Worm (Caenorhabditis elegans) whole organism, midembryonic: Measurements from ENCODE around the gene K10B3.5.
A peak's percentile ranks its signal among the peaks of the same experiment; 100 is the strongest.

ENCODE experiments used
- T22C8.4 ChIP-seq: fragments of 200-800 bp; sonication (Bioruptor generic); IDR thresholded peaks from 2 replicates; pipeline ENCODE4 v1.3.6; 2022; ENCODE audit warnings: missing genetic modification characterization, missing compliant biosample characterization
- cog-1 ChIP-seq: sonication (generic microtip); optimal IDR thresholded peaks from 2 replicates; lab custom pipeline; 2016; ENCODE audit warnings: missing genetic modification characterization, missing compliant biosample characterization
- flt-1 ChIP-seq: fragments of 200-800 bp; sonication (Bioruptor generic); IDR thresholded peaks from 2 replicates; pipeline ENCODE4 v1.3.6; 2022; ENCODE audit warnings: missing genetic modification characterization, missing compliant biosample characterization
- klf-2 ChIP-seq: fragments of 200-800 bp; sonication (Bioruptor generic); conservative IDR thresholded peaks from 2 replicates; pipeline ENCODE4 v1.3.6; 2022; ENCODE audit warnings: missing genetic modification reagents, missing genetic modification characterization, missing compliant biosample characterization
- med-1 ChIP-seq: sonication (generic microtip); optimal IDR thresholded peaks from 2 replicates; lab custom pipeline; 2017; ENCODE audit warnings: missing genetic modification characterization, mild to moderate bottlenecking, missing compliant biosample characterization, antibody characterized with exemption, missing genetic modification reagents; ENCODE audit not compliant: insufficient read depth
- ref-1 ChIP-seq: fragments of 200-800 bp; sonication (Bioruptor generic); conservative IDR thresholded peaks from 2 replicates; pipeline ENCODE4 v1.3.6; 2022; ENCODE audit warnings: missing genetic modification reagents, missing genetic modification characterization, missing compliant biosample characterization
- tab-1 ChIP-seq: fragments of 200-800 bp; sonication (Bioruptor generic); IDR thresholded peaks from 2 replicates; pipeline ENCODE4 v1.3.6; 2022; ENCODE audit warnings: missing genetic modification characterization, missing compliant biosample characterization
- ztf-23 ChIP-seq: fragments of 200-800 bp; sonication (Bioruptor generic); IDR thresholded peaks from 2 replicates; pipeline ENCODE4 v1.3.6; 2022; ENCODE audit warnings: missing genetic modification reagents, missing genetic modification characterization, missing compliant biosample characterization
- ztf-29 ChIP-seq: fragments of 200-800 bp; sonication (Bioruptor generic); IDR thresholded peaks from 2 replicates; pipeline ENCODE4 v1.3.6; 2022; ENCODE audit warnings: missing genetic modification reagents, missing genetic modification characterization, missing compliant biosample characterization

The K10B3.5 gene

DNA sequence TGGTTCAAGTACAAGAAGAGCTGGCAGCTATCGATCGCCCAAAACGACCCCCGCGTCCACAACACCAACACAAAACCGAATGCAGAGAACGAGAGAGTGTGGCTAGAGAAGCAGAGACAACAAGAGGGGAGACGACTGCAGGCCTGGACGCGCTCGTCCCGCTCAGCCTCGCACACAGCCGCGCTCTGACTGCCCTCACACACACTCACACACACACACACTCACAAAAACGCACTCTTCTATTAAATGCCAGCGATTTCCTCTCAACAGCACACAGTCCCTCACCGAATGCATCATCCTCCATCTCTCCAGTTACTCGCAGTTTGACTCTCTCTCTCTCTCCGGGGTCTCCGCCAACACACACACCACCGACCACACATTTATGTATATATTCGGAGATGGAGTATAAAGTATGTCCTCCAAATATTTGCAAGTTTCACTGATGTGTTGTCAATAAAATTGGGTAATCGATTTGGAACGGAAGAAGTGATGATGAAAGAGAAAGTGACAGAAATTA, 21.4 kb upstream of the K10B3.5 start:
- TF ChIP-seq cog-1 (tag; lab: Kevin White, UChicago) (peak; percentile 81), ref-1 (no peak), med-1 (no peak), klf-2 (no peak; the same call in 1 of the 2 replicates), T22C8.4 (GFP tag; lab: Robert Waterston, UW) (peak; percentile 48; the same call in 1 of the 2 replicates), ztf-29 (no peak), ztf-23 (GFP tag; lab: Robert Waterston, UW) (0 out of 2 replicates have a peak, but pooled peaks have one; percentile 61), tab-1 (GFP tag; lab: Robert Waterston, UW) (peak; percentile 78), flt-1 (GFP tag; lab: Robert Waterston, UW) (peak; percentile 88)

- TF ChIP-seq T22C8.4 (GFP tag; lab: Robert Waterston, UW): no peak
- TF ChIP-seq ztf-29: no peak
- no peak for TF ChIP-seq flt-1 (GFP tag; lab: Robert Waterston, UW)
- TF ChIP-seq ref-1: no peak
- no peak for TF ChIP-seq cog-1 (tag; lab: Kevin White, UChicago)
- no peak for TF ChIP-seq ztf-23 (GFP tag; lab: Robert Waterston, UW)
- no peak for TF ChIP-seq med-1
- no peak for TF ChIP-seq klf-2
- no peak for TF ChIP-seq tab-1 (GFP tag; lab: Robert Waterston, UW)
Observed at ce11 chrX:3126979-3127378, 20.7 kb upstream of the K10B3.5 start, which contains the start of gene spc-1. Gene spc-1, minus strand, starts transcription at chrX:3127079.

DNA sequence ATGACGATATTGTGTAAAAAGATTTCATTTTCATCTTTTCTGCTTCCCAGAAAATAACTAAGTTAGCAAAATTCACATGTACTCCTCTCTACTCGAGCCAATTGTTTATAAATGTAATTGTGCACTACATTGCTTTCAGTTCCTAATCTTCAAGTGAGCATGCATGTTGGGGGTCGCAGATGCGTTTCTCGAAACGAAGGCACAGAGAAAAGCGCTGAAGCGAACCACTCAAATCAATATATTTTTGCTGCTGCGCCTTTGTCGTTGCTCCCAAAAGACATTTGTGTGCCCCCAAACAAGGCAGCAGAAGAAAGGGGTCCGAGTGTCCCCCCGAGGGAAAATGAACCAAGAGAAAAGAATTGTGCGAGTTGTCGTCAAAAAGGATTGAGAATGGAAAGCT, 20.0 kb upstream of the K10B3.5 start:
- TF ChIP-seq ref-1: no peak
- no peak for TF ChIP-seq klf-2
- no peak for TF ChIP-seq flt-1 (GFP tag; lab: Robert Waterston, UW)
- TF ChIP-seq med-1: no peak
- no peak for TF ChIP-seq tab-1 (GFP tag; lab: Robert Waterston, UW)
- TF ChIP-seq T22C8.4 (GFP tag; lab: Robert Waterston, UW): no peak
- no peak for TF ChIP-seq cog-1 (tag; lab: Kevin White, UChicago)

- TF ChIP-seq cog-1 (tag; lab: Kevin White, UChicago): no peak
- no peak for TF ChIP-seq T22C8.4 (GFP tag; lab: Robert Waterston, UW)
- no peak for TF ChIP-seq ref-1
- no peak for TF ChIP-seq med-1
- TF ChIP-seq flt-1 (GFP tag; lab: Robert Waterston, UW): no peak
Observed at ce11 chrX:3119606-3120005, 13.3 kb upstream of the K10B3.5 start.

DNA sequence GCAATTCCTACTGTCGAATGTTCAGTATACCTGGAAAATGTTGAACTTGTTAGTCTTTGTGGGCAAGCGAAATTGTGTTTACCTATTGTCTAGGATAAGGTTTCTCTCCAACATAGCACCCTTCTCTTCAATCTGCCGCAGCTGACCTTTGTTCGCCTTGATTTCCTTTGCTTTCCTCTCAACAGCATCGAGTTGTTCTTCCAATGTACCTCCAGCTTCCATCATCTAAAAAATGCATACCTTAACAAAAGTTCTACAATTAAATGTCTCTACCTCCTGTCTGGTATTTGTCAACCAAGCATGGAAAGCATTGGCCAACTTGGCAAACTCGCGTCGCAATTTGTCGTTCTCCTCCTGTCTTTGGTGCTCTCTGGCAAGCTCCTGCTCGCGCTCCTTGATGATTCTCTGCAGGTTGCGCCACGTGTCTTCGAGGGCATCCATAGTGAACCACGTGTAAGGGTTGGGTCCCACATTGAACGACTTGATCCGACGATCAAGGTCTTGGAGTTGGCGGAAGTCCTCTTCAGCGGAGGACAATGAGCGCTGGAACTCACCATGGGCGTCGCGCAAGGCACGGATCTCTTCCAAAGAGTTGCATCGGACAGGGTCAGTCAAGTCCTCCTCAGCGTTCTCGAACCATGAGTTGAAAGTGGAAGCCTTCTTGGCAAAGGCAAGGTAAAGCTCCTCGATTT, 12.5 kb upstream of the K10B3.5 start:
- TF ChIP-seq ref-1: no peak

ce11 chrX:3117204-3117603, 10.9 kb upstream of the K10B3.5 start:
- no peak for TF ChIP-seq ztf-29
- no peak for TF ChIP-seq T22C8.4 (GFP tag; lab: Robert Waterston, UW)
- TF ChIP-seq flt-1 (GFP tag; lab: Robert Waterston, UW): no peak
- no peak for TF ChIP-seq ztf-23 (GFP tag; lab: Robert Waterston, UW)
- no peak for TF ChIP-seq med-1
- no peak for TF ChIP-seq klf-2
- TF ChIP-seq cog-1 (tag; lab: Kevin White, UChicago): no peak
- TF ChIP-seq tab-1 (GFP tag; lab: Robert Waterston, UW): no peak
- TF ChIP-seq ref-1: no peak

- no peak for TF ChIP-seq ztf-23 (GFP tag; lab: Robert Waterston, UW)
- TF ChIP-seq med-1: no peak
- TF ChIP-seq klf-2: no peak
- TF ChIP-seq T22C8.4 (GFP tag; lab: Robert Waterston, UW): no peak
- no peak for TF ChIP-seq tab-1 (GFP tag; lab: Robert Waterston, UW)
- no peak for TF ChIP-seq ztf-29
- TF ChIP-seq ref-1: no peak
- TF ChIP-seq flt-1 (GFP tag; lab: Robert Waterston, UW): no peak
- TF ChIP-seq cog-1 (tag; lab: Kevin White, UChicago): no peak
Observed at ce11 chrX:3116033-3116876, 10.0 kb upstream of the K10B3.5 start, which contains the start of gene mai-1. Gene mai-1, minus strand, starts transcription at chrX:3116589.

- TF ChIP-seq ztf-23 (GFP tag; lab: Robert Waterston, UW): no peak
- TF ChIP-seq med-1: no peak
- no peak for TF ChIP-seq ztf-29
Observed at ce11 chrX:3115134-3116032, 9.1 kb upstream of the K10B3.5 start.

ce11 chrX:3114306-3115133, 8.2 kb upstream of the K10B3.5 start, which contains the start of gene gpd-2:
Gene gpd-2, minus strand, starts transcription at chrX:3114689.
- TF ChIP-seq ztf-29: no peak
- no peak for TF ChIP-seq tab-1 (GFP tag; lab: Robert Waterston, UW)
- TF ChIP-seq ztf-23 (GFP tag; lab: Robert Waterston, UW): no peak
- TF ChIP-seq klf-2: no peak
- no peak for TF ChIP-seq flt-1 (GFP tag; lab: Robert Waterston, UW)
- no peak for TF ChIP-seq ref-1
- no peak for TF ChIP-seq cog-1 (tag; lab: Kevin White, UChicago)
- no peak for TF ChIP-seq T22C8.4 (GFP tag; lab: Robert Waterston, UW)
- TF ChIP-seq med-1: no peak
